Worm (Caenorhabditis elegans) whole organism, L4/young adult: ENCODE measurements around the gene clec-56.

Experiments used
- W03F9.2 ChIP-seq: fragments of 150-350 bp; optimal IDR thresholded peaks from 2 replicates; lab custom pipeline; 2014; ENCODE audit warnings: missing biosample characterization, missing genetic modification characterization
- him-1 ChIP-seq: sonication (generic microtip); optimal IDR thresholded peaks from 2 replicates; lab custom pipeline; 2016; ENCODE audit warnings: missing genotype, missing genetic modification reagents, missing genetic modification characterization, missing compliant biosample characterization

- no peak for TF ChIP-seq W03F9.2 (tag; lab: Kevin White, UChicago)
- TF ChIP-seq him-1: no peak
Observed at ce11 chrV:14439236-14439635, 35.0 kb upstream of the clec-56 start.
